Fruit fly (Drosophila melanogaster) whole organism, embryonic: ENCODE data around the gene CG34409.

ENCODE experiments used
- Ada2b ChIP-seq: fragments of 200-800 bp; sonication (Bioruptor generic); IDR thresholded peaks from 2 replicates; pipeline ENCODE4 v1.3.6; 2022; ENCODE audit warnings: missing biosample characterization, missing genetic modification characterization
- Antp ChIP-seq: fragments of 200-800 bp; sonication (Bioruptor generic); optimal IDR thresholded peaks from 3 replicates; lab custom pipeline; 2016; ENCODE audit warnings: missing biosample characterization, missing genetic modification characterization
- Atf3 ChIP-seq: fragments of 200-800 bp; sonication (Bioruptor generic); optimal IDR thresholded peaks from 3 replicates; lab custom pipeline; 2016; ENCODE audit warnings: missing biosample characterization, missing genetic modification characterization
- BEAF-32 ChIP-seq: fragments of 200-800 bp; sonication (Bioruptor generic); optimal IDR thresholded peaks from 3 replicates; lab custom pipeline; 2017; ENCODE audit warnings: missing biosample characterization, missing genetic modification characterization, mild to moderate bottlenecking, moderate library complexity, missing genetic modification reagents
- CG10462 ChIP-seq: fragments of 200-800 bp; sonication (Bioruptor generic); optimal IDR thresholded peaks from 2 replicates; lab custom pipeline; 2016; ENCODE audit warnings: missing biosample characterization, missing genetic modification characterization
- CG13624 ChIP-seq: fragments of 200-800 bp; sonication (Bioruptor generic); optimal IDR thresholded peaks from 2 replicates; lab custom pipeline; 2016; ENCODE audit warnings: missing biosample characterization, missing genetic modification characterization
- CG13894 ChIP-seq: fragments of 200-800 bp; sonication (Bioruptor generic); optimal IDR thresholded peaks from 3 replicates; lab custom pipeline; 2018; ENCODE audit warnings: missing biosample characterization, mild to moderate bottlenecking, missing genetic modification characterization, moderate library complexity
- CG16815 ChIP-seq: fragments of 200-800 bp; sonication (Bioruptor generic); optimal IDR thresholded peaks from 3 replicates; lab custom pipeline; 2017; ENCODE audit warnings: missing biosample characterization, mild to moderate bottlenecking, missing genetic modification characterization
- CG17612 ChIP-seq: fragments of 200-800 bp; sonication (Bioruptor generic); IDR thresholded peaks from 2 replicates; pipeline ENCODE4 v1.3.6; 2022; ENCODE audit warnings: missing biosample characterization, missing genetic modification characterization
- CG18764 ChIP-seq: fragments of 200-800 bp; sonication (Bioruptor generic); optimal IDR thresholded peaks from 3 replicates; lab custom pipeline; 2016; ENCODE audit warnings: missing biosample characterization, missing genetic modification characterization
- CG2889 ChIP-seq: fragments of 200-800 bp; sonication (Bioruptor generic); IDR thresholded peaks from 3 replicates; pipeline ENCODE4 v1.3.6; 2022; ENCODE audit warnings: missing biosample characterization, missing genetic modification characterization
- CG33213 ChIP-seq: fragments of 200-800 bp; sonication (Bioruptor generic); optimal IDR thresholded peaks from 3 replicates; lab custom pipeline; 2016; ENCODE audit warnings: missing biosample characterization, missing genetic modification characterization
- CG34376 ChIP-seq: fragments of 200-800 bp; sonication (Bioruptor generic); optimal IDR thresholded peaks from 2 replicates; lab custom pipeline; 2018; ENCODE audit warnings: missing biosample characterization, mild to moderate bottlenecking, missing genetic modification characterization
- CG3838 ChIP-seq: fragments of 200-800 bp; sonication (Bioruptor generic); optimal IDR thresholded peaks from 3 replicates; lab custom pipeline; 2016; ENCODE audit warnings: missing biosample characterization, missing genetic modification characterization
- CG4328 ChIP-seq: fragments of 200-800 bp; sonication (Bioruptor generic); optimal IDR thresholded peaks from 3 replicates; lab custom pipeline; 2017; ENCODE audit warnings: missing biosample characterization, missing genetic modification reagents, missing genetic modification characterization
- CG5245 ChIP-seq: fragments of 200-800 bp; sonication (Bioruptor generic); optimal IDR thresholded peaks from 3 replicates; lab custom pipeline; 2016; ENCODE audit warnings: missing biosample characterization, missing genetic modification characterization
- CG7987 ChIP-seq: fragments of 200-800 bp; sonication (Bioruptor generic); optimal IDR thresholded peaks from 2 replicates; lab custom pipeline; 2018; ENCODE audit warnings: missing biosample characterization, mild to moderate bottlenecking, missing genetic modification characterization, moderate library complexity
- CHES-1-like ChIP-seq: fragments of 200-800 bp; sonication (Bioruptor generic); optimal IDR thresholded peaks from 2 replicates; lab custom pipeline; 2016; ENCODE audit warnings: missing biosample characterization, missing genetic modification characterization
- Dbx ChIP-seq: fragments of 200-800 bp; sonication (Bioruptor generic); IDR thresholded peaks from 3 replicates; pipeline ENCODE4 v1.3.6; 2022; ENCODE audit warnings: missing biosample characterization, missing genetic modification characterization
- Dp ChIP-seq: fragments of 200-800 bp; sonication (Bioruptor generic); optimal IDR thresholded peaks from 2 replicates; lab custom pipeline; 2018; ENCODE audit warnings: missing biosample characterization, mild to moderate bottlenecking, missing genetic modification characterization, moderate library complexity
- ERR ChIP-seq: fragments of 200-800 bp; sonication (Bioruptor generic); optimal IDR thresholded peaks from 2 replicates; lab custom pipeline; 2016; ENCODE audit warnings: missing biosample characterization, missing genetic modification characterization
- Gug ChIP-seq: fragments of 200-800 bp; sonication (Bioruptor generic); IDR thresholded peaks from 4 replicates; pipeline ENCODE4 v1.3.6; 2022; ENCODE audit warnings: missing biosample characterization, missing genetic modification characterization
- HLH54F ChIP-seq: fragments of 200-800 bp; sonication (Bioruptor generic); optimal IDR thresholded peaks from 3 replicates; lab custom pipeline; 2016; ENCODE audit warnings: missing biosample characterization, missing genetic modification characterization
- HmgD ChIP-seq: fragments of 200-800 bp; sonication (Bioruptor generic); optimal IDR thresholded peaks from 3 replicates; lab custom pipeline; 2016; ENCODE audit warnings: missing biosample characterization, missing genetic modification characterization
- Hmx ChIP-seq: fragments of 200-800 bp; sonication (Bioruptor generic); optimal IDR thresholded peaks from 2 replicates; lab custom pipeline; 2016; ENCODE audit warnings: missing biosample characterization, missing genetic modification characterization
- MESR4 ChIP-seq: fragments of 200-800 bp; sonication (Bioruptor generic); optimal IDR thresholded peaks from 2 replicates; lab custom pipeline; 2018; ENCODE audit warnings: missing biosample characterization, mild to moderate bottlenecking, missing genetic modification characterization, moderate library complexity
- Med ChIP-seq: fragments of 200-800 bp; sonication (Bioruptor generic); peaks from one replicate; lab custom pipeline; 2016; ENCODE audit warnings: missing biosample characterization, missing genetic modification characterization, mild to moderate bottlenecking, inconsistent platforms, moderate library complexity
- Myb ChIP-seq: fragments of 200-800 bp; sonication (Bioruptor generic); optimal IDR thresholded peaks from 2 replicates; lab custom pipeline; 2016; ENCODE audit warnings: missing biosample characterization, missing genetic modification characterization
- NK7.1 ChIP-seq: fragments of 200-800 bp; sonication (Bioruptor generic); optimal IDR thresholded peaks from 3 replicates; lab custom pipeline; 2016; ENCODE audit warnings: missing biosample characterization, missing genetic modification characterization
- Sin3A ChIP-seq: fragments of >200 bp; optimal IDR thresholded peaks from 2 replicates; lab custom pipeline; 2018
- Stat92E ChIP-seq, 3 experiments: fragments of >200 bp in 2 of 3; fragments of 200-800 bp in 1 of 3; sonication (Bioruptor generic) in 1 of 3; optimal IDR thresholded peaks; 2 replicates each; lab custom pipeline; 2017 to 2019; ENCODE audit warnings: missing biosample characterization in 3 of 3, missing genetic modification characterization in 3 of 3, mild to moderate bottlenecking in 1 of 3, moderate library complexity in 1 of 3
- Trl ChIP-seq, 3 experiments: fragments of >200 bp in 2 of 3; fragments of 200-800 bp in 1 of 3; sonication (Bioruptor generic) in 1 of 3; optimal IDR thresholded peaks; 2 replicates in 1 of 3; 3 replicates in 2 of 3; lab custom pipeline; 2016 to 2017; ENCODE audit warnings: missing biosample characterization in 1 of 3, missing genetic modification characterization in 1 of 3
- Vsx1 ChIP-seq: fragments of 200-800 bp; sonication (Bioruptor generic); optimal IDR thresholded peaks from 2 replicates; lab custom pipeline; 2017; ENCODE audit warnings: missing biosample characterization, mild to moderate bottlenecking, missing genetic modification characterization, missing genetic modification reagents
- btn ChIP-seq: fragments of 200-800 bp; sonication (Bioruptor generic); optimal IDR thresholded peaks from 2 replicates; lab custom pipeline; 2016; ENCODE audit warnings: missing biosample characterization, missing genetic modification characterization
- crp ChIP-seq, 2 experiments: fragments of 200-800 bp; sonication (Bioruptor generic); optimal IDR thresholded peaks; 2 replicates in 1 of 2; 3 replicates in 1 of 2; lab custom pipeline; 2017; ENCODE audit warnings: missing biosample characterization in 2 of 2, missing genetic modification characterization in 2 of 2, mild to moderate bottlenecking in 1 of 2, moderate library complexity in 1 of 2
- disco-r ChIP-seq: fragments of 200-800 bp; sonication (Bioruptor generic); optimal IDR thresholded peaks from 2 replicates; lab custom pipeline; 2016; ENCODE audit warnings: missing biosample characterization, missing genetic modification characterization
- dm ChIP-seq: fragments of 200-800 bp; sonication (Bioruptor generic); optimal IDR thresholded peaks from 3 replicates; lab custom pipeline; 2016; ENCODE audit warnings: missing biosample characterization, missing genetic modification characterization
- dmrt11E ChIP-seq: fragments of 200-800 bp; sonication (Bioruptor generic); optimal IDR thresholded peaks from 3 replicates; lab custom pipeline; 2018; ENCODE audit warnings: missing biosample characterization, mild to moderate bottlenecking, missing genetic modification characterization, moderate library complexity
- gce ChIP-seq: fragments of 200-800 bp; sonication (Bioruptor generic); IDR thresholded peaks from 3 replicates; pipeline ENCODE4 v1.3.6; 2022; ENCODE audit warnings: missing biosample characterization, missing genetic modification characterization
- her ChIP-seq: fragments of 200-800 bp; sonication (Bioruptor generic); optimal IDR thresholded peaks from 2 replicates; lab custom pipeline; 2016; ENCODE audit warnings: missing biosample characterization, missing genetic modification characterization
- jumu ChIP-seq: fragments of 200-800 bp; sonication (Bioruptor generic); optimal IDR thresholded peaks from 3 replicates; lab custom pipeline; 2016; ENCODE audit warnings: missing biosample characterization, missing genetic modification characterization
- kah ChIP-seq: fragments of 200-800 bp; sonication (Bioruptor generic); optimal IDR thresholded peaks from 2 replicates; lab custom pipeline; 2018; ENCODE audit warnings: missing biosample characterization, mild to moderate bottlenecking, missing genetic modification characterization
- org-1 ChIP-seq: fragments of 200-800 bp; sonication (Bioruptor generic); optimal IDR thresholded peaks from 2 replicates; lab custom pipeline; 2017; ENCODE audit warnings: missing biosample characterization, missing genetic modification characterization
- p53 ChIP-seq: fragments of 200-800 bp; sonication (Bioruptor generic); optimal IDR thresholded peaks from 2 replicates; lab custom pipeline; 2016; ENCODE audit warnings: missing biosample characterization, missing genetic modification characterization
- phol ChIP-seq: fragments of 200-800 bp; sonication (Bioruptor generic); optimal IDR thresholded peaks from 3 replicates; lab custom pipeline; 2018; ENCODE audit warnings: missing biosample characterization, mild to moderate bottlenecking, missing genetic modification characterization, moderate library complexity
- schlank ChIP-seq: fragments of 200-800 bp; sonication (Bioruptor generic); optimal IDR thresholded peaks from 2 replicates; lab custom pipeline; 2018; ENCODE audit warnings: missing biosample characterization, mild to moderate bottlenecking, missing genetic modification characterization
- sim ChIP-seq: fragments of 200-800 bp; sonication (Bioruptor generic); IDR thresholded peaks from 2 replicates; pipeline ENCODE4 v1.3.6; 2022; ENCODE audit warnings: missing biosample characterization, missing genetic modification characterization
- trem ChIP-seq: fragments of 200-800 bp; optimal IDR thresholded peaks from 3 replicates; lab custom pipeline; 2019; ENCODE audit warnings: missing biosample characterization, mild to moderate bottlenecking, missing genetic modification characterization, moderate library complexity
- tup ChIP-seq: fragments of 200-800 bp; sonication (Bioruptor generic); optimal IDR thresholded peaks from 2 replicates; lab custom pipeline; 2016; ENCODE audit warnings: missing biosample characterization, mild to moderate bottlenecking, missing genetic modification characterization, moderate library complexity
- vfl ChIP-seq: fragments of 200-800 bp; sonication (Bioruptor generic); optimal IDR thresholded peaks from 2 replicates; lab custom pipeline; 2016; ENCODE audit warnings: missing biosample characterization, missing genetic modification characterization
- z ChIP-seq: fragments of 200-800 bp; sonication (Bioruptor generic); IDR thresholded peaks from 3 replicates; pipeline ENCODE4 v1.3.6; 2022; ENCODE audit warnings: missing biosample characterization, missing genetic modification characterization
- zfh1 ChIP-seq: fragments of 200-800 bp; sonication (Bioruptor generic); IDR thresholded peaks from 3 replicates; pipeline ENCODE4 v1.3.6; 2022; ENCODE audit warnings: missing biosample characterization, missing genetic modification characterization

The CG34409 gene

DNA sequence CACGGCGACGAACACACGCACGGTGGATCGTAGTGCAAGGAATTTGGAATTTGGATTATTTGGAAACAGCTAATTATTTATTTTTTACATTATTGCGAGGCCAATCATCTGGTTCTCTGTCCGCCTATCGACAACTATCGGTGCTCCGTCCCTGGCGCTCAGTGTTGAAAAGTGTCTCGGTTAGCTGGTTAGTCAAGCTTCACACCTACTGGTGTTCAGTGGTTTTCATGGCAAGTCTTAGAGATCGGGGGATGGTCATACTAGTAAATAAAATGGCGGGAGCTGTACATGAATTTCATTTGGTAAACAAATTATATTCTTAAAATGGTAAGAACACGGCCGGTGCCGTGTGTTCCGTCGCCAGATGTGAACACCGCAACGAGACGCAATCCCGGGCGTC lies 35.3 kb downstream of the CG34409 start, which contains the start of the genes trbd and dmt (continued):
- TF ChIP-seq CG17612 (GFP tag; lab: Robert Waterston, UW) (no peak), Vsx1 (GFP tag; lab: Kevin White, UChicago) (peak; percentile 99), sim (GFP tag; lab: Robert Waterston, UW) (no peak), dmrt11E (tag; lab: Kevin White, UChicago) (peak; percentile 33), kah (GFP tag; lab: Kevin White, UChicago) (peak; percentile 78), CG7987 (GFP tag; lab: Kevin White, UChicago) (peak; percentile 79), zfh1 (GFP tag; lab: Robert Waterston, UW) (no peak), CG10462 (GFP tag; lab: Kevin White, UChicago) (peak; percentile 11), gce (GFP tag; lab: Robert Waterston, UW) (no peak), CG13624 (GFP tag; lab: Kevin White, UChicago) (peak; percentile 76), crp (GFP tag; optimal IDR thresholded peaks at IDR 0.05; lab: Kevin White, UChicago) (peak; percentile 45 to 92), schlank (peak; percentile 2), Gug (no peak), CG33213 (GFP tag; lab: Kevin White, UChicago) (peak; percentile 92), btn (GFP tag; lab: Kevin White, UChicago) (peak; percentile 19), p53 (peak; percentile 78), CG13894 (tag; lab: Kevin White, UChicago) (no peak), dm (GFP tag; lab: Kevin White, UChicago) (peak; percentile 78), NK7.1 (peak; percentile 38), CG4328 (GFP tag; lab: Kevin White, UChicago) (no peak), disco-r (GFP tag; lab: Kevin White, UChicago) (peak; percentile 1), CG16815 (GFP tag; lab: Kevin White, UChicago) (peak; percentile 12), HLH54F (peak; percentile 74), Sin3A (lab: Kevin White, UChicago) (peak; percentile 89), org-1 (GFP tag; lab: Kevin White, UChicago) (no peak), Dbx (GFP tag; lab: Robert Waterston, UW) (no peak), Ada2b (GFP tag; lab: Robert Waterston, UW) (no peak), tup (GFP tag; lab: Kevin White, UChicago) (peak; percentile 4), her (GFP tag; lab: Kevin White, UChicago) (peak; percentile 73), CHES-1-like (GFP tag; lab: Kevin White, UChicago) (peak; percentile 92), Med (GFP tag; lab: Kevin White, UChicago) (peak; percentile 98), BEAF-32 (GFP tag; lab: Kevin White, UChicago) (peak; percentile 82), Hmx (GFP tag; lab: Kevin White, UChicago) (no peak), MESR4 (GFP tag; lab: Kevin White, UChicago) (peak; percentile 94), trem (peak; percentile 78), jumu (GFP tag; lab: Kevin White, UChicago) (peak; percentile 69), CG2889 (GFP tag; lab: Robert Waterston, UW) (no peak), ERR (GFP tag; lab: Kevin White, UChicago) (peak; percentile 55), CG18764 (GFP tag; lab: Kevin White, UChicago) (peak; percentile 22), Antp (GFP tag; lab: Kevin White, UChicago) (peak; percentile 68), Myb (GFP tag; lab: Kevin White, UChicago) (peak; percentile 78), CG3838 (GFP tag; lab: Kevin White, UChicago) (no peak), HmgD (GFP tag; lab: Kevin White, UChicago) (peak; percentile 90), Atf3 (peak; percentile 50), Stat92E (GFP tag; optimal IDR thresholded peaks at IDR 0.05; lab: Kevin White, UChicago) (peak in 1 of 3 experiments; percentile 64), Trl (optimal IDR thresholded peaks at IDR 0.05; lab: Kevin White, UChicago) (no peak), Trl (GFP tag; optimal IDR thresholded peaks at IDR 0.05; lab: Kevin White, UChicago) (peak; percentile 71), CG34376 (GFP tag; lab: Kevin White, UChicago) (peak; percentile 51), vfl (peak; percentile 64), Dp (GFP tag; lab: Kevin White, UChicago) (peak; percentile 84), CG5245 (GFP tag; lab: Kevin White, UChicago) (peak; percentile 28), phol (peak; percentile 99), z (GFP tag; lab: Robert Waterston, UW) (no peak)
